Fruit fly (Drosophila melanogaster) whole organism, prepupa: ENCODE measurements around the gene IRSp53.

Experiments
- Blimp-1 ChIP-seq: fragments of 200-800 bp; sonication (Bioruptor generic); optimal IDR thresholded peaks from 3 replicates; lab custom pipeline; 2017; ENCODE audit warnings: missing biosample characterization, missing genetic modification characterization, mild to moderate bottlenecking, moderate library complexity, missing genetic modification reagents
- CG10631 ChIP-seq: fragments of 200-800 bp; sonication (Bioruptor generic); optimal IDR thresholded peaks from 2 replicates; lab custom pipeline; 2016; ENCODE audit warnings: missing biosample characterization, missing genetic modification characterization
- CG10669 ChIP-seq: fragments of 200-800 bp; sonication (Bioruptor generic); optimal IDR thresholded peaks from 3 replicates; lab custom pipeline; 2018; ENCODE audit warnings: missing biosample characterization, mild to moderate bottlenecking, missing genetic modification characterization, moderate library complexity
- CG11902 ChIP-seq: fragments of 200-800 bp; sonication (Bioruptor generic); optimal IDR thresholded peaks from 3 replicates; lab custom pipeline; 2016; ENCODE audit warnings: missing biosample characterization, missing genetic modification characterization
- CG1621 ChIP-seq: fragments of 200-800 bp; sonication (Bioruptor generic); optimal IDR thresholded peaks from 3 replicates; lab custom pipeline; 2018; ENCODE audit warnings: missing biosample characterization, mild to moderate bottlenecking, missing genetic modification characterization
- CG16779 ChIP-seq: fragments of 200-800 bp; sonication (Bioruptor generic); optimal IDR thresholded peaks from 3 replicates; lab custom pipeline; 2017; ENCODE audit warnings: missing biosample characterization, mild to moderate bottlenecking, missing genetic modification characterization
- CG3032 ChIP-seq: fragments of 200-800 bp; optimal IDR thresholded peaks from 2 replicates; lab custom pipeline; 2019; ENCODE audit warnings: missing biosample characterization, mild to moderate bottlenecking, missing genetic modification characterization, moderate library complexity
- CG32006 ChIP-seq: fragments of 200-800 bp; sonication (Bioruptor generic); optimal IDR thresholded peaks from 3 replicates; lab custom pipeline; 2017; ENCODE audit warnings: missing biosample characterization, mild to moderate bottlenecking, missing genetic modification characterization
- CG3919 ChIP-seq: fragments of 200-800 bp; sonication (Bioruptor generic); optimal IDR thresholded peaks from 3 replicates; lab custom pipeline; 2016; ENCODE audit warnings: missing biosample characterization, missing genetic modification characterization
- CG4318 ChIP-seq: fragments of 200-800 bp; sonication (Bioruptor generic); optimal IDR thresholded peaks from 3 replicates; lab custom pipeline; 2017; ENCODE audit warnings: missing biosample characterization, mild to moderate bottlenecking, missing genetic modification characterization
- CG6792 ChIP-seq: fragments of 200-800 bp; sonication (Bioruptor generic); optimal IDR thresholded peaks from 3 replicates; lab custom pipeline; 2016; ENCODE audit warnings: missing biosample characterization, missing genetic modification characterization
- CG6808 ChIP-seq: fragments of 200-800 bp; sonication (Bioruptor generic); optimal IDR thresholded peaks from 3 replicates; lab custom pipeline; 2017; ENCODE audit warnings: missing biosample characterization, missing genetic modification characterization, mild to moderate bottlenecking, moderate library complexity, missing genetic modification reagents
- CG6854 ChIP-seq: fragments of 200-800 bp; sonication (Bioruptor generic); optimal IDR thresholded peaks from 2 replicates; lab custom pipeline; 2017; ENCODE audit warnings: missing biosample characterization, mild to moderate bottlenecking, missing genetic modification characterization
- CG7368 ChIP-seq: fragments of 200-800 bp; sonication (Bioruptor generic); optimal IDR thresholded peaks from 3 replicates; lab custom pipeline; 2016; ENCODE audit warnings: missing biosample characterization, missing genetic modification characterization
- CG8119 ChIP-seq: fragments of 200-800 bp; sonication (Bioruptor generic); IDR thresholded peaks from 3 replicates; pipeline ENCODE4 v1.3.6; 2022; ENCODE audit warnings: missing biosample characterization, missing genetic modification characterization
- CG8632 ChIP-seq: fragments of 200-800 bp; sonication (Bioruptor generic); optimal IDR thresholded peaks from 3 replicates; lab custom pipeline; 2016; ENCODE audit warnings: missing biosample characterization, missing genetic modification characterization
- CG9139 ChIP-seq: fragments of 200-800 bp; sonication (Bioruptor generic); optimal IDR thresholded peaks from 3 replicates; lab custom pipeline; 2017; ENCODE audit warnings: missing biosample characterization, mild to moderate bottlenecking, missing genetic modification characterization
- Eip75B ChIP-seq: fragments of 200-800 bp; sonication (Bioruptor generic); optimal IDR thresholded peaks from 3 replicates; lab custom pipeline; 2016; ENCODE audit warnings: missing biosample characterization, missing genetic modification characterization
- Eip78C ChIP-seq: fragments of 200-800 bp; sonication (Bioruptor generic); peaks from one replicate; lab custom pipeline; 2016; ENCODE audit warnings: missing biosample characterization, missing genetic modification characterization
- Eip93F ChIP-seq: fragments of 200-800 bp; sonication (Bioruptor generic); optimal IDR thresholded peaks from 2 replicates; lab custom pipeline; 2016; ENCODE audit warnings: missing biosample characterization, mild to moderate bottlenecking, missing genetic modification characterization
- Ets21C ChIP-seq: fragments of 200-800 bp; sonication (Bioruptor generic); optimal IDR thresholded peaks from 3 replicates; lab custom pipeline; 2016; ENCODE audit warnings: missing biosample characterization, missing genetic modification characterization
- Ets96B ChIP-seq: fragments of 200-800 bp; optimal IDR thresholded peaks from 2 replicates; lab custom pipeline; 2019; ENCODE audit warnings: missing biosample characterization, mild to moderate bottlenecking, missing genetic modification characterization, moderate library complexity
- Gug ChIP-seq: fragments of 200-800 bp; sonication (Bioruptor generic); IDR thresholded peaks from 2 replicates; pipeline ENCODE4 v1.3.6; 2022; ENCODE audit warnings: missing biosample characterization, missing genetic modification characterization
- Hr38 ChIP-seq: sonication (Bioruptor generic); optimal IDR thresholded peaks from 2 replicates; lab custom pipeline; 2016; ENCODE audit warnings: missing biosample characterization, missing genetic modification characterization
- Hr39 ChIP-seq: fragments of 200-800 bp; sonication (Bioruptor generic); optimal IDR thresholded peaks from 2 replicates; lab custom pipeline; 2016; ENCODE audit warnings: missing biosample characterization, missing genetic modification characterization
- Hr4 ChIP-seq: fragments of 200-800 bp; sonication (Bioruptor generic); optimal IDR thresholded peaks from 3 replicates; lab custom pipeline; 2016; ENCODE audit warnings: missing biosample characterization, missing genetic modification characterization
- Lpt ChIP-seq: fragments of 200-800 bp; sonication (Bioruptor generic); optimal IDR thresholded peaks from 3 replicates; lab custom pipeline; 2016; ENCODE audit warnings: missing biosample characterization, missing genetic modification characterization
- Smox ChIP-seq: fragments of 200-800 bp; sonication (Bioruptor generic); optimal IDR thresholded peaks from 3 replicates; lab custom pipeline; 2016; ENCODE audit warnings: missing biosample characterization, missing genetic modification characterization
- Sox102F ChIP-seq: fragments of 200-800 bp; sonication (Bioruptor generic); optimal IDR thresholded peaks from 2 replicates; lab custom pipeline; 2016; ENCODE audit warnings: missing biosample characterization, mild to moderate bottlenecking, missing genetic modification characterization
- Sox14 ChIP-seq: fragments of 200-800 bp; sonication (Bioruptor generic); optimal IDR thresholded peaks from 3 replicates; lab custom pipeline; 2016; ENCODE audit warnings: missing biosample characterization, missing genetic modification characterization
- Sox15 ChIP-seq: fragments of 200-800 bp; sonication (Bioruptor generic); optimal IDR thresholded peaks from 3 replicates; lab custom pipeline; 2016; ENCODE audit warnings: missing biosample characterization, missing genetic modification characterization
- achi ChIP-seq: fragments of 200-800 bp; sonication (Bioruptor generic); optimal IDR thresholded peaks from 3 replicates; lab custom pipeline; 2016; ENCODE audit warnings: missing biosample characterization, missing genetic modification characterization
- acj6 ChIP-seq: fragments of 200-800 bp; sonication (Bioruptor generic); optimal IDR thresholded peaks from 3 replicates; lab custom pipeline; 2016; ENCODE audit warnings: missing biosample characterization, missing genetic modification characterization
- dac ChIP-seq: fragments of 200-800 bp; sonication (Bioruptor generic); optimal IDR thresholded peaks from 2 replicates; lab custom pipeline; 2017; ENCODE audit warnings: missing biosample characterization, mild to moderate bottlenecking, missing genetic modification characterization
- eg ChIP-seq: fragments of 200-800 bp; sonication (Bioruptor generic); IDR thresholded peaks from 3 replicates; pipeline ENCODE4 v1.3.6; 2022; ENCODE audit warnings: missing biosample characterization, missing genetic modification characterization
- esn ChIP-seq: fragments of 200-800 bp; sonication (Bioruptor generic); optimal IDR thresholded peaks from 2 replicates; lab custom pipeline; 2016; ENCODE audit warnings: missing biosample characterization, mild to moderate bottlenecking, missing genetic modification characterization, moderate library complexity
- fd59A ChIP-seq: fragments of 200-800 bp; sonication (Bioruptor generic); optimal IDR thresholded peaks from 2 replicates; lab custom pipeline; 2017; ENCODE audit warnings: missing biosample characterization, mild to moderate bottlenecking, missing genetic modification characterization, missing genetic modification reagents
- fd85E ChIP-seq: fragments of 200-800 bp; sonication (Bioruptor generic); optimal IDR thresholded peaks from 3 replicates; lab custom pipeline; 2016; ENCODE audit warnings: missing biosample characterization, missing genetic modification characterization
- fkh ChIP-seq: fragments of 200-800 bp; sonication (Bioruptor generic); optimal IDR thresholded peaks from 3 replicates; lab custom pipeline; 2017; ENCODE audit warnings: missing biosample characterization, mild to moderate bottlenecking, missing genetic modification characterization, moderate library complexity
- lz ChIP-seq: fragments of 200-800 bp; sonication (Bioruptor generic); optimal IDR thresholded peaks from 3 replicates; lab custom pipeline; 2016; ENCODE audit warnings: missing biosample characterization, missing genetic modification characterization
- net ChIP-seq: fragments of 200-800 bp; sonication (Bioruptor generic); optimal IDR thresholded peaks from 3 replicates; lab custom pipeline; 2016; ENCODE audit warnings: missing biosample characterization, missing genetic modification characterization
- salr ChIP-seq, 2 experiments: fragments of 200-800 bp; sonication (Bioruptor generic); optimal IDR thresholded peaks; 3 replicates each; lab custom pipeline; 2016 to 2018; ENCODE audit warnings: missing biosample characterization in 2 of 2, missing genetic modification characterization in 2 of 2, mild to moderate bottlenecking in 1 of 2
- ss ChIP-seq, 2 experiments: fragments of 200-800 bp; sonication (Bioruptor generic); optimal IDR thresholded peaks; 2 replicates in 1 of 2; 3 replicates in 1 of 2; lab custom pipeline; 2017 to 2018; ENCODE audit warnings: mild to moderate bottlenecking in 2 of 2, missing biosample characterization in 2 of 2, missing genetic modification characterization in 2 of 2, moderate library complexity in 1 of 2
- topi ChIP-seq: fragments of 200-800 bp; sonication (Bioruptor generic); optimal IDR thresholded peaks from 3 replicates; lab custom pipeline; 2016; ENCODE audit warnings: missing biosample characterization, missing genetic modification characterization
- vri ChIP-seq: fragments of 200-800 bp; sonication (Bioruptor generic); optimal IDR thresholded peaks from 3 replicates; lab custom pipeline; 2016; ENCODE audit warnings: missing biosample characterization, mild to moderate bottlenecking, missing genetic modification characterization

IRSp53 gene

dm6 chr3L:11145065-11145464 is 9.2 kb downstream of the IRSp53 start:
- TF ChIP-seq ss (GFP tag; optimal IDR thresholded peaks at IDR 0.05; lab: Kevin White, UChicago) (peak in 1 of 2 experiments; percentile 32), Gug (GFP tag; lab: Robert Waterston, UW) (no peak), Hr38 (GFP tag; lab: Kevin White, UChicago) (no peak), CG6808 (GFP tag; lab: Kevin White, UChicago) (no peak), CG4318 (GFP tag; lab: Kevin White, UChicago) (no peak)

dm6 chr3L:11147675-11148074 is 11.8 kb downstream of the IRSp53 start:
- no peak for TF ChIP-seq Ets96B (tag; lab: Kevin White, UChicago)
- TF ChIP-seq dac (GFP tag; lab: Kevin White, UChicago), result no peak
- no peak for TF ChIP-seq CG8119 (GFP tag; lab: Robert Waterston, UW)
- no peak for TF ChIP-seq Eip78C
- no peak for TF ChIP-seq Hr4 (GFP tag; lab: Kevin White, UChicago)
- TF ChIP-seq Eip93F (GFP tag; lab: Kevin White, UChicago), result no peak
- no peak for TF ChIP-seq Blimp-1
- no peak for TF ChIP-seq CG10669 (GFP tag; lab: Kevin White, UChicago)
- TF ChIP-seq Sox102F (GFP tag; lab: Kevin White, UChicago), result no peak
- no peak for TF ChIP-seq Eip75B (GFP tag; lab: Kevin White, UChicago)
- TF ChIP-seq CG9139, result no peak
- no peak for TF ChIP-seq Sox14
- no peak for TF ChIP-seq acj6 (GFP tag; lab: Kevin White, UChicago)
- TF ChIP-seq Ets21C (GFP tag; lab: Kevin White, UChicago), result no peak

DNA sequence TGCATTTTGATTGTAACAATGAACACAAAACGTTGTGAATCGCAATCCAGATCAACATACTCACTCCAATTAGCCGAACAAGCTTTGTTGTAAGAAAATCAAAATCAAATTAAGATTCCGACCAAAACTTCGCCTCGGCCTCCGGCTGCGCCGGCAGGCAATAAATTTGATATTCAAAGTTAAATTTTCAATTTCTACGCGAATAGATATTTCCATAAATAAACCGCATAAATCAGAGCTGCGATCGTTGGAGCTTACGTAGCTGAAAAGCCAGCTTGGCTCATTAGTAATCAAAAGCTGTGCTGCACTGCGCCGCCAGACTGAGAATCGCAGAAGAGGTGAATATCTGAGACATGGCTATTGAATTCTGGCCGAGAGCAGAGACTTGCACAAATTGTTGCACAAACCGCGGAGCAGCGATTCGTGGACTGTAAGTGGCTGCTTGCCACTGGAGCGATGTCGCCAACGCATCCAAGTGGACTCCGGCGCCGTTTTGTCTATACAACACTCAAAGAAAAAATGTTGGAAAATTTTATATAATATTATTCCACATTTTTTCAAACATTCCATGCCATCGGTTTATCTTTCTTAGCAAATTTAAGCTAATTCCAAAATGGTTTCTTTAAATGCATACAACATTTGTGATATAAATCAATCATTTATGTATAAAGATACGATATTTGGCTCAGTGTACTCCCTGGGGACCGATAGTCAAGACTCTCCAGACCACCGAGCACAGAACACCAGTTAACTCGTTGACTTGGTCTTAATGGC is 12.8 kb downstream of the IRSp53 start:
- TF ChIP-seq eg (GFP tag; lab: Robert Waterston, UW) (peak; percentile 67; the same call in 2 of the 3 replicates), net (GFP tag; lab: Kevin White, UChicago) (peak; percentile 60), achi (peak; percentile 73), CG10631 (GFP tag; lab: Kevin White, UChicago) (peak; percentile 77), CG10669 (GFP tag; lab: Kevin White, UChicago) (peak; percentile 85), CG8632 (GFP tag; lab: Kevin White, UChicago) (peak; percentile 37), fd59A (peak; percentile 69), CG32006 (GFP tag; lab: Kevin White, UChicago) (peak; percentile 82), CG3032 (tag; lab: Kevin White, UChicago) (peak; percentile 81), Blimp-1 (no peak), Hr39 (GFP tag; lab: Kevin White, UChicago) (no peak), lz (GFP tag; lab: Kevin White, UChicago) (no peak), ss (GFP tag; optimal IDR thresholded peaks at IDR 0.05; lab: Kevin White, UChicago) (peak; percentile 62 to 73), Lpt (peak; percentile 70), CG6808 (GFP tag; lab: Kevin White, UChicago) (peak; percentile 84), CG3919 (peak; percentile 82), acj6 (GFP tag; lab: Kevin White, UChicago) (peak; percentile 60), CG7368 (GFP tag; lab: Kevin White, UChicago) (peak; percentile 27), fd85E (GFP tag; lab: Kevin White, UChicago) (no peak), Eip78C (peak; percentile 84), Smox (GFP tag; lab: Kevin White, UChicago) (no peak), CG1621 (tag; lab: Kevin White, UChicago) (peak; percentile 60), Hr38 (GFP tag; lab: Kevin White, UChicago) (no peak), topi (GFP tag; lab: Kevin White, UChicago) (no peak), CG9139 (peak; percentile 62), esn (GFP tag; lab: Kevin White, UChicago) (no peak), CG6854 (no peak), CG8119 (GFP tag; lab: Robert Waterston, UW) (peak; percentile 89), dac (GFP tag; lab: Kevin White, UChicago) (no peak), Gug (GFP tag; lab: Robert Waterston, UW) (no peak; the same call in 1 of the 2 replicates), CG11902 (GFP tag; lab: Kevin White, UChicago) (no peak), CG16779 (tag; lab: Kevin White, UChicago) (peak; percentile 51), Sox15 (GFP tag; lab: Kevin White, UChicago) (no peak), vri (GFP tag; lab: Kevin White, UChicago) (no peak), salr (GFP tag; optimal IDR thresholded peaks at IDR 0.05; lab: Kevin White, UChicago) (peak; percentile 22 to 74), CG6792 (GFP tag; lab: Kevin White, UChicago) (peak; percentile 19), CG4318 (GFP tag; lab: Kevin White, UChicago) (peak; percentile 60), fkh (GFP tag; lab: Kevin White, UChicago) (no peak)
